Worm (Caenorhabditis elegans) whole organism, midembryonic: ENCODE results near the gene rsu-1.

Source experiments
- flt-1 ChIP-seq: fragments of 200-800 bp; sonication (Bioruptor generic); IDR thresholded peaks from 2 replicates; pipeline ENCODE4 v1.3.6; 2022; ENCODE audit warnings: missing genetic modification characterization, missing compliant biosample characterization
- ref-1 ChIP-seq: fragments of 200-800 bp; sonication (Bioruptor generic); conservative IDR thresholded peaks from 2 replicates; pipeline ENCODE4 v1.3.6; 2022; ENCODE audit warnings: missing genetic modification reagents, missing genetic modification characterization, missing compliant biosample characterization
- tab-1 ChIP-seq: fragments of 200-800 bp; sonication (Bioruptor generic); IDR thresholded peaks from 2 replicates; pipeline ENCODE4 v1.3.6; 2022; ENCODE audit warnings: missing genetic modification characterization, missing compliant biosample characterization

DNA sequence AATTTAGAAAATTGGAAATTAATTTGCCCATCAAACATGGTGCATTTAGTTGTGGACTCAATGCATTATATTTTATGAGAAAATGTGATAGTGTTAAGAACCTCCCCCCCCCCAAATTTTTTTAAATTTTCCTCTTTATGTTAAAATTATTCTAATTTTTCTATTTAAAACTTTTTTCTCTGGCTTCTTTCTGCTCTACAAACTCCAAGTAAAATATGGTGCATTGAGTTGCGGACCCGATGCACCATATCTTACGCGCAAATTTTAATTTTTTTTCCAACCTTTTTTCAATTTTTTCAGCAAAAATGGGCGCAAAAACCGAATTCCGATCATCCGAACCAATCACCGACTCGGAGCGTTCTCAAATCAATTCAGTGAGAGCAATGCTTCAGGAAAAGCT lies 10.5 kb downstream of the rsu-1 start, which contains the start of gene C34C12.6:
- TF ChIP-seq flt-1 (GFP tag; lab: Robert Waterston, UW): no peak
- no peak for TF ChIP-seq tab-1 (GFP tag; lab: Robert Waterston, UW)
- TF ChIP-seq ref-1: no peak
